Fruit fly (Drosophila melanogaster) whole organism, embryonic: ENCODE data around the gene Aprt.
A peak's percentile ranks its signal among the peaks of the same experiment; 100 is the strongest.

Experiments
- ATbp ChIP-seq: fragments of 200-800 bp; sonication (Bioruptor generic); optimal IDR thresholded peaks from 2 replicates; lab custom pipeline; 2017; ENCODE audit warnings: missing biosample characterization, mild to moderate bottlenecking, missing genetic modification characterization, missing genetic modification reagents
- Asciz ChIP-seq: fragments of 200-800 bp; sonication (Bioruptor generic); optimal IDR thresholded peaks from 2 replicates; lab custom pipeline; 2017; ENCODE audit warnings: missing biosample characterization, mild to moderate bottlenecking, missing genetic modification characterization, missing genetic modification reagents
- Bteb2 ChIP-seq: fragments of 200-800 bp; sonication (Bioruptor generic); optimal IDR thresholded peaks from 2 replicates; lab custom pipeline; 2016; ENCODE audit warnings: missing biosample characterization, missing genetic modification characterization
- C15 ChIP-seq: fragments of 200-800 bp; sonication (Bioruptor generic); IDR thresholded peaks from 3 replicates; pipeline ENCODE4 v1.3.6; 2022; ENCODE audit warnings: missing biosample characterization, missing genetic modification characterization
- CG10321 ChIP-seq: fragments of 200-800 bp; sonication (Bioruptor generic); IDR thresholded peaks from 2 replicates; pipeline ENCODE4 v1.3.6; 2022; ENCODE audit warnings: missing biosample characterization, missing genetic modification characterization
- CG13424 ChIP-seq: fragments of 200-800 bp; sonication (Bioruptor generic); optimal IDR thresholded peaks from 2 replicates; lab custom pipeline; 2019; ENCODE audit warnings: missing biosample characterization, mild to moderate bottlenecking, missing genetic modification characterization, moderate library complexity
- CG14441 ChIP-seq: fragments of 200-800 bp; sonication (Bioruptor generic); IDR thresholded peaks from 2 replicates; pipeline ENCODE4 v1.3.6; 2022; ENCODE audit warnings: missing biosample characterization, missing genetic modification characterization
- CG1603 ChIP-seq: fragments of 200-800 bp; sonication (Bioruptor generic); optimal IDR thresholded peaks from 2 replicates; lab custom pipeline; 2019; ENCODE audit warnings: missing biosample characterization, mild to moderate bottlenecking, missing genetic modification characterization, moderate library complexity
- CG16779 ChIP-seq: fragments of 200-800 bp; sonication (Bioruptor generic); IDR thresholded peaks from 2 replicates; pipeline ENCODE4 v1.3.6; 2022; ENCODE audit warnings: missing biosample characterization, missing genetic modification characterization
- CG17186 ChIP-seq: fragments of 200-800 bp; sonication (Bioruptor generic); optimal IDR thresholded peaks from 3 replicates; lab custom pipeline; 2017; ENCODE audit warnings: missing biosample characterization, missing genetic modification reagents, missing genetic modification characterization
- CG1792 ChIP-seq: fragments of 200-800 bp; sonication (Bioruptor generic); optimal IDR thresholded peaks from 2 replicates; lab custom pipeline; 2016; ENCODE audit warnings: missing biosample characterization, missing genetic modification characterization
- CG31224 ChIP-seq: fragments of 200-800 bp; sonication (Bioruptor generic); IDR thresholded peaks from 2 replicates; pipeline ENCODE4 v1.3.6; 2022; ENCODE audit warnings: missing biosample characterization, missing genetic modification characterization
- CG32767 ChIP-seq: fragments of 200-800 bp; sonication (Bioruptor generic); IDR thresholded peaks from 2 replicates; pipeline ENCODE4 v1.3.6; 2022; ENCODE audit warnings: missing biosample characterization, missing genetic modification characterization
- CG32772 ChIP-seq: fragments of 200-800 bp; sonication (Bioruptor generic); IDR thresholded peaks from 2 replicates; pipeline ENCODE4 v1.3.6; 2022; ENCODE audit warnings: missing biosample characterization, missing genetic modification characterization
- CG34422 ChIP-seq: fragments of 200-800 bp; sonication (Bioruptor generic); IDR thresholded peaks from 3 replicates; pipeline ENCODE4 v1.3.6; 2022; ENCODE audit warnings: missing biosample characterization, missing genetic modification characterization
- CG43689 ChIP-seq: fragments of 200-800 bp; sonication (Bioruptor generic); IDR thresholded peaks from 2 replicates; pipeline ENCODE4 v1.3.6; 2022; ENCODE audit warnings: missing biosample characterization, missing genetic modification characterization
- CG5953 ChIP-seq: fragments of 200-800 bp; sonication (Bioruptor generic); IDR thresholded peaks from 2 replicates; pipeline ENCODE4 v1.3.6; 2022; ENCODE audit warnings: missing biosample characterization, missing genetic modification characterization
- CG7271 ChIP-seq: fragments of 200-800 bp; sonication (Bioruptor generic); optimal IDR thresholded peaks from 2 replicates; lab custom pipeline; 2018; ENCODE audit warnings: missing biosample characterization, mild to moderate bottlenecking, missing genetic modification characterization, moderate library complexity
- CG8089 ChIP-seq: fragments of 200-800 bp; sonication (Bioruptor generic); optimal IDR thresholded peaks from 3 replicates; lab custom pipeline; 2016; ENCODE audit warnings: missing biosample characterization, missing genetic modification characterization
- CG8290 ChIP-seq, 3 experiments: fragments of 200-800 bp; sonication (Bioruptor generic); optimal IDR thresholded peaks; 2 replicates each; lab custom pipeline; 2016 to 2019; ENCODE audit warnings: missing biosample characterization in 3 of 3, missing genetic modification characterization in 3 of 3, mild to moderate bottlenecking in 2 of 3, moderate library complexity in 1 of 3
- CG8924 ChIP-seq: fragments of 200-800 bp; optimal IDR thresholded peaks from 3 replicates; lab custom pipeline; 2019; ENCODE audit warnings: missing biosample characterization, mild to moderate bottlenecking, missing genetic modification characterization, moderate library complexity
- E2f2 ChIP-seq: fragments of 200-800 bp; sonication (Bioruptor generic); IDR thresholded peaks from 2 replicates; pipeline ENCODE4 v1.3.6; 2022; ENCODE audit warnings: missing biosample characterization, missing genetic modification characterization
- HLH4C ChIP-seq: fragments of 200-800 bp; sonication (Bioruptor generic); IDR thresholded peaks from 3 replicates; pipeline ENCODE4 v1.3.6; 2022; ENCODE audit warnings: missing biosample characterization, missing genetic modification characterization; ENCODE audit not compliant: partially characterized antibody
- Hmr ChIP-seq: fragments of 200-800 bp; sonication (Bioruptor generic); optimal IDR thresholded peaks from 3 replicates; lab custom pipeline; 2017; ENCODE audit warnings: mild to moderate bottlenecking, missing biosample characterization, missing genetic modification reagents, missing genetic modification characterization
- MTF-1 ChIP-seq: fragments of 200-800 bp; sonication (Bioruptor generic); optimal IDR thresholded peaks from 2 replicates; lab custom pipeline; 2018; ENCODE audit warnings: missing biosample characterization, mild to moderate bottlenecking, missing genetic modification characterization, borderline replicate concordance
- NFAT ChIP-seq: fragments of 200-800 bp; sonication (Bioruptor generic); IDR thresholded peaks from 2 replicates; pipeline ENCODE4 v1.3.6; 2022; ENCODE audit warnings: missing biosample characterization, missing genetic modification characterization
- Oaz ChIP-seq: fragments of 200-800 bp; sonication (Bioruptor generic); IDR thresholded peaks from 2 replicates; pipeline ENCODE4 v1.3.6; 2022; ENCODE audit warnings: missing biosample characterization, missing genetic modification characterization
- Opbp ChIP-seq: fragments of 200-800 bp; sonication (Bioruptor generic); IDR thresholded peaks from 3 replicates; pipeline ENCODE4 v1.3.6; 2022; ENCODE audit warnings: missing biosample characterization, missing genetic modification characterization; ENCODE audit not compliant: partially characterized antibody
- Rx ChIP-seq: fragments of 200-800 bp; sonication (Bioruptor generic); IDR thresholded peaks from 2 replicates; pipeline ENCODE4 v1.3.6; 2022; ENCODE audit warnings: missing biosample characterization, missing genetic modification characterization
- Six4 ChIP-seq: fragments of 200-800 bp; sonication (Bioruptor generic); optimal IDR thresholded peaks from 2 replicates; lab custom pipeline; 2016; ENCODE audit warnings: missing biosample characterization, missing genetic modification characterization
- Sox100B ChIP-seq: fragments of 200-800 bp; sonication (Bioruptor generic); optimal IDR thresholded peaks from 3 replicates; lab custom pipeline; 2018; ENCODE audit warnings: missing biosample characterization, mild to moderate bottlenecking, missing genetic modification characterization
- Spps ChIP-seq: fragments of 200-800 bp; sonication (Bioruptor generic); optimal IDR thresholded peaks from 2 replicates; lab custom pipeline; 2018; ENCODE audit warnings: missing biosample characterization, mild to moderate bottlenecking, missing genetic modification characterization
- TFAM ChIP-seq: fragments of 200-800 bp; sonication (Bioruptor generic); optimal IDR thresholded peaks from 2 replicates; lab custom pipeline; 2017; ENCODE audit warnings: missing biosample characterization, missing genetic modification characterization, inconsistent platforms
- ara ChIP-seq: fragments of 200-800 bp; sonication (Bioruptor generic); IDR thresholded peaks from 2 replicates; pipeline ENCODE4 v1.3.6; 2022; ENCODE audit warnings: missing biosample characterization, missing genetic modification characterization
- bbx ChIP-seq: fragments of 200-800 bp; sonication (Bioruptor generic); IDR thresholded peaks from 2 replicates; pipeline ENCODE4 v1.3.6; 2022; ENCODE audit warnings: missing biosample characterization, missing genetic modification characterization; ENCODE audit not compliant: partially characterized antibody
- caup ChIP-seq: fragments of 200-800 bp; sonication (Bioruptor generic); optimal IDR thresholded peaks from 3 replicates; lab custom pipeline; 2017; ENCODE audit warnings: missing biosample characterization, mild to moderate bottlenecking, missing genetic modification characterization, moderate library complexity; ENCODE audit not compliant: severe bottlenecking
- croc ChIP-seq: fragments of 200-800 bp; sonication (Bioruptor generic); conservative IDR thresholded peaks from 3 replicates; pipeline ENCODE4 v1.3.6; 2022; ENCODE audit warnings: missing biosample characterization, missing genetic modification characterization
- crp ChIP-seq, 2 experiments: fragments of 200-800 bp; sonication (Bioruptor generic); optimal IDR thresholded peaks; 2 replicates in 1 of 2; 3 replicates in 1 of 2; lab custom pipeline; 2017; ENCODE audit warnings: missing biosample characterization in 2 of 2, missing genetic modification characterization in 2 of 2, mild to moderate bottlenecking in 1 of 2, moderate library complexity in 1 of 2
- dmrt99B ChIP-seq: fragments of 200-800 bp; sonication (Bioruptor generic); optimal IDR thresholded peaks from 2 replicates; lab custom pipeline; 2018; ENCODE audit warnings: missing biosample characterization, mild to moderate bottlenecking, missing genetic modification characterization, moderate library complexity
- emc ChIP-seq: fragments of 200-800 bp; sonication (Bioruptor generic); optimal IDR thresholded peaks from 2 replicates; lab custom pipeline; 2016; ENCODE audit warnings: missing biosample characterization, missing genetic modification characterization
- ewg ChIP-seq: fragments of 200-800 bp; sonication (Bioruptor generic); optimal IDR thresholded peaks from 3 replicates; lab custom pipeline; 2017; ENCODE audit warnings: mild to moderate bottlenecking, missing biosample characterization, missing genetic modification reagents, missing genetic modification characterization
- mam ChIP-seq: fragments of 200-800 bp; sonication (Bioruptor generic); optimal IDR thresholded peaks from 3 replicates; lab custom pipeline; 2016; ENCODE audit warnings: missing biosample characterization, missing genetic modification characterization
- nerfin-1 ChIP-seq: fragments of 200-800 bp; sonication (Bioruptor generic); optimal IDR thresholded peaks from 3 replicates; lab custom pipeline; 2019; ENCODE audit warnings: missing biosample characterization, mild to moderate bottlenecking, missing genetic modification characterization, moderate library complexity
- pnt ChIP-seq: fragments of 200-800 bp; sonication (Bioruptor generic); optimal IDR thresholded peaks from 3 replicates; lab custom pipeline; 2016; ENCODE audit warnings: missing biosample characterization, missing genetic modification characterization
- slou ChIP-seq: fragments of 200-800 bp; sonication (Bioruptor generic); optimal IDR thresholded peaks from 3 replicates; lab custom pipeline; 2016; ENCODE audit warnings: missing biosample characterization, missing genetic modification characterization
- sna ChIP-seq: fragments of 200-800 bp; sonication (Bioruptor generic); IDR thresholded peaks from 2 replicates; pipeline ENCODE4 v1.3.6; 2022; ENCODE audit warnings: missing biosample characterization, missing genetic modification characterization; ENCODE audit not compliant: partially characterized antibody
- tio ChIP-seq: fragments of 200-800 bp; sonication (Bioruptor generic); optimal IDR thresholded peaks from 2 replicates; lab custom pipeline; 2017; ENCODE audit warnings: missing biosample characterization, missing genetic modification characterization, inconsistent platforms
- vvl ChIP-seq: fragments of 200-800 bp; sonication (Bioruptor generic); IDR thresholded peaks from 2 replicates; pipeline ENCODE4 v1.3.6; 2022; ENCODE audit warnings: missing biosample characterization, missing genetic modification characterization
- zen ChIP-seq: fragments of 200-800 bp; sonication (Bioruptor generic); optimal IDR thresholded peaks from 3 replicates; lab custom pipeline; 2018; ENCODE audit warnings: missing biosample characterization, mild to moderate bottlenecking, missing genetic modification characterization, moderate library complexity

Gene Aprt

DNA sequence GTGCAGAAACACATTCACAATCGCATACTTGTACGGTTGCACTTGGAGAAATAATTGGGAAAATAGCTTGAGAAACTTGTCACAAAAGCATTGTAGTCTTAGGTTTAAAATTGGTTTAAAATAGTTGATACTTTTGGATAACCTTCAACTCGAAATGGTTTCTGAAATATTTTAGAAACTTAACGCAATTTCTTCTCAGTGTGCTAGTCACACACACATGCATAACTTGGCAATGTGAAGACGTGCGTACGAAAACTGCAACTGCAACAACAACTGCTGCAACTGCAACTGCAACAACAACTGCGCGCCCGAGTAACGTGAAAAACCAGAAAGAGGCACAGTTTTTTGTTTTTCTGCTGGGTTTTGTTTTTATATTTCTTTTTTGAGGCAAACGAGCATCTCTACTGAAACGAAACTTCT, 1.3 kb upstream of the Aprt start (continued):
- TF ChIP-seq sna (GFP tag; lab: Robert Waterston, UW) (no peak), Asciz (peak; percentile 85), emc (GFP tag; lab: Kevin White, UChicago) (peak; percentile 40), Oaz (GFP tag; lab: Robert Waterston, UW) (peak; percentile 68), CG7271 (tag; lab: Kevin White, UChicago) (peak; percentile 85), TFAM (peak; percentile 62), CG8089 (GFP tag; lab: Kevin White, UChicago) (peak; percentile 79), E2f2 (GFP tag; lab: Robert Waterston, UW) (peak; percentile 54; the same call in 1 of the 2 replicates), tio (GFP tag; lab: Kevin White, UChicago) (peak; percentile 77), Sox100B (GFP tag; lab: Kevin White, UChicago) (peak; percentile 82), croc (GFP tag; lab: Robert Waterston, UW) (peak; percentile 84), CG14441 (GFP tag; lab: Robert Waterston, UW) (peak; percentile 88), Opbp (GFP tag; lab: Robert Waterston, UW) (no peak), CG43689 (GFP tag; lab: Robert Waterston, UW) (peak; percentile 60; the same call in 1 of the 2 replicates), crp (GFP tag; optimal IDR thresholded peaks at IDR 0.05; lab: Kevin White, UChicago) (peak in 1 of 2 experiments; percentile 28), Bteb2 (GFP tag; lab: Kevin White, UChicago) (peak; percentile 48), caup (GFP tag; lab: Kevin White, UChicago) (peak; percentile 40), CG16779 (no peak), zen (tag; lab: Kevin White, UChicago) (peak; percentile 97), CG8924 (tag; lab: Kevin White, UChicago) (peak; percentile 85), CG32767 (GFP tag; lab: Robert Waterston, UW) (peak; percentile 80), slou (no peak), CG13424 (tag; lab: Kevin White, UChicago) (peak; percentile 86), CG5953 (peak; percentile 77), MTF-1 (GFP tag; lab: Kevin White, UChicago) (peak; percentile 82), mam (GFP tag; lab: Kevin White, UChicago) (peak; percentile 39), Six4 (GFP tag; lab: Kevin White, UChicago) (peak; percentile 72), NFAT (GFP tag; lab: Robert Waterston, UW) (peak; percentile 17; the same call in 1 of the 2 replicates), HLH4C (GFP tag; lab: Robert Waterston, UW) (no peak), bbx (GFP tag; lab: Robert Waterston, UW) (no peak), CG34422 (GFP tag; lab: Robert Waterston, UW) (peak; percentile 83), CG31224 (GFP tag; lab: Robert Waterston, UW) (peak; percentile 59), Hmr (no peak), CG32772 (peak; percentile 81), CG8290 (GFP tag; optimal IDR thresholded peaks at IDR 0.05; lab: Kevin White, UChicago) (peak; percentile 73), CG8290 (tag; optimal IDR thresholded peaks at IDR 0.05; lab: Kevin White, UChicago) (peak in 1 of 2 experiments; percentile 87), CG17186 (peak; percentile 49), vvl (peak; percentile 90), ara (peak; percentile 91), pnt (GFP tag; lab: Kevin White, UChicago) (peak; percentile 89), ATbp (GFP tag; lab: Kevin White, UChicago) (peak; percentile 84), Rx (peak; percentile 83), CG10321 (GFP tag; lab: Robert Waterston, UW) (peak; percentile 49; the same call in 1 of the 2 replicates), Spps (tag; lab: Kevin White, UChicago) (peak; percentile 56), nerfin-1 (tag; lab: Kevin White, UChicago) (peak; percentile 78), C15 (GFP tag; lab: Robert Waterston, UW) (peak; percentile 25; the same call in 1 of the 3 replicates), CG1603 (tag; lab: Kevin White, UChicago) (peak; percentile 95), ewg (GFP tag; lab: Kevin White, UChicago) (peak; percentile 83), dmrt99B (peak; percentile 91), CG1792 (GFP tag; lab: Kevin White, UChicago) (peak; percentile 70)
